Worm (Caenorhabditis elegans) whole organism, L2 larva: ENCODE measurements around the gene sri-60.

Experiments
- C34F6.9 ChIP-seq: fragments of 150-350 bp; optimal IDR thresholded peaks from 2 replicates; lab custom pipeline; 2014; ENCODE audit warnings: missing biosample characterization, missing genetic modification characterization
- F13H6.1 ChIP-seq: sonication (generic microtip); optimal IDR thresholded peaks from 2 replicates; lab custom pipeline; 2016; ENCODE audit warnings: missing genetic modification characterization, missing compliant biosample characterization
- Y55F3AM.14 ChIP-seq: fragments of 200-800 bp; sonication (Bioruptor generic); optimal IDR thresholded peaks from 2 replicates; lab custom pipeline; 2018; ENCODE audit warnings: mild to moderate bottlenecking, missing genetic modification characterization, missing compliant biosample characterization
- ZK546.5 ChIP-seq: sonication (generic microtip); optimal IDR thresholded peaks from 2 replicates; lab custom pipeline; 2017; ENCODE audit warnings: missing biosample characterization, missing genetic modification characterization
- alr-1 ChIP-seq: fragments of 150-350 bp; optimal IDR thresholded peaks from 2 replicates; lab custom pipeline; 2014; ENCODE audit warnings: missing biosample characterization, missing genetic modification characterization
- blmp-1 ChIP-seq: sonication (generic microtip); optimal IDR thresholded peaks from 2 replicates; lab custom pipeline; 2017; ENCODE audit warnings: missing genetic modification characterization, mild to moderate bottlenecking, missing compliant biosample characterization, antibody characterized with exemption, moderate library complexity; ENCODE audit not compliant: insufficient read depth
- ceh-16 ChIP-seq: fragments of 150-350 bp; optimal IDR thresholded peaks from 2 replicates; lab custom pipeline; 2014; ENCODE audit warnings: missing biosample characterization, missing genetic modification characterization
- ceh-82 ChIP-seq: fragments of 150-350 bp; optimal IDR thresholded peaks from 2 replicates; lab custom pipeline; 2014; ENCODE audit warnings: missing biosample characterization, missing genetic modification characterization
- crh-2 ChIP-seq: sonication (generic microtip); optimal IDR thresholded peaks from 2 replicates; lab custom pipeline; 2017; ENCODE audit warnings: missing biosample characterization, missing genetic modification characterization
- dmd-4 ChIP-seq: sonication (generic microtip); optimal IDR thresholded peaks from 2 replicates; lab custom pipeline; 2017; ENCODE audit warnings: missing biosample characterization, missing genetic modification characterization
- egl-27 ChIP-seq: sonication (generic microtip); optimal IDR thresholded peaks from 3 replicates; lab custom pipeline; 2017; ENCODE audit warnings: missing biosample characterization, missing genetic modification reagents, missing genetic modification characterization
- elt-1 ChIP-seq: fragments of 150-350 bp; optimal IDR thresholded peaks from 2 replicates; lab custom pipeline; 2014; ENCODE audit warnings: missing biosample characterization, missing genetic modification characterization
- elt-3 ChIP-seq: sonication (generic microtip); optimal IDR thresholded peaks from 2 replicates; lab custom pipeline; 2017; ENCODE audit warnings: missing biosample characterization, missing genetic modification characterization
- fos-1 ChIP-seq: fragments of 150-350 bp; optimal IDR thresholded peaks from 2 replicates; lab custom pipeline; 2014; ENCODE audit warnings: missing biosample characterization, missing genetic modification characterization
- gmeb-1 ChIP-seq: fragments of 150-350 bp; optimal IDR thresholded peaks from 2 replicates; lab custom pipeline; 2014; ENCODE audit warnings: missing biosample characterization, missing genetic modification characterization
- lin-11 ChIP-seq: fragments of 150-350 bp; sonication (generic microtip); optimal IDR thresholded peaks from 2 replicates; lab custom pipeline; 2014; ENCODE audit warnings: missing biosample characterization, missing genetic modification characterization, inconsistent platforms, mixed read lengths
- lin-13 ChIP-seq: fragments of 150-350 bp; optimal IDR thresholded peaks from 2 replicates; lab custom pipeline; 2014; ENCODE audit warnings: missing biosample characterization, missing genetic modification reagents, missing genetic modification characterization
- lsy-2 ChIP-seq, 2 experiments: fragments of 150-350 bp in 1 of 2; sonication (generic microtip) in 1 of 2; optimal IDR thresholded peaks; 2 replicates each; lab custom pipeline; 2014 to 2017; ENCODE audit warnings: missing biosample characterization in 2 of 2, missing genetic modification characterization in 2 of 2
- mbf-1 ChIP-seq: sonication (generic microtip); optimal IDR thresholded peaks from 2 replicates; lab custom pipeline; 2017; ENCODE audit warnings: missing biosample characterization, missing genetic modification characterization
- mdl-1 ChIP-seq, 2 experiments: fragments of 150-350 bp in 1 of 2; sonication (generic microtip) in 1 of 2; optimal IDR thresholded peaks; 2 replicates each; lab custom pipeline; 2017; ENCODE audit warnings: missing biosample characterization in 2 of 2, missing genetic modification characterization in 2 of 2
- nhr-11 ChIP-seq: fragments of 150-350 bp; optimal IDR thresholded peaks from 2 replicates; lab custom pipeline; 2014; ENCODE audit warnings: missing biosample characterization, missing genetic modification characterization
- nhr-12 ChIP-seq: fragments of 150-350 bp; optimal IDR thresholded peaks from 2 replicates; lab custom pipeline; 2014; ENCODE audit warnings: missing biosample characterization, missing genetic modification characterization
- nhr-129 ChIP-seq: fragments of 150-350 bp; optimal IDR thresholded peaks from 2 replicates; lab custom pipeline; 2014; ENCODE audit warnings: missing biosample characterization, missing genetic modification characterization
- nhr-21 ChIP-seq: fragments of 150-350 bp; optimal IDR thresholded peaks from 2 replicates; lab custom pipeline; 2014; ENCODE audit warnings: missing biosample characterization, missing genetic modification characterization
- nhr-6 ChIP-seq: fragments of 150-350 bp; optimal IDR thresholded peaks from 2 replicates; lab custom pipeline; 2014; ENCODE audit warnings: missing biosample characterization, missing genetic modification characterization
- nhr-77 ChIP-seq: fragments of 150-350 bp; optimal IDR thresholded peaks from 2 replicates; lab custom pipeline; 2014; ENCODE audit warnings: missing biosample characterization, missing genetic modification characterization
- skn-1 ChIP-seq: sonication (generic microtip); optimal IDR thresholded peaks from 2 replicates; lab custom pipeline; 2017; ENCODE audit warnings: missing biosample characterization, missing genetic modification characterization
- sma-9 ChIP-seq, 2 experiments: fragments of 150-350 bp in 1 of 2; sonication (generic microtip) in 1 of 2; optimal IDR thresholded peaks; 2 replicates each; lab custom pipeline; 2014 to 2016; ENCODE audit warnings: missing genetic modification characterization in 2 of 2, mild to moderate bottlenecking in 1 of 2, missing biosample characterization in 1 of 2, missing compliant biosample characterization in 1 of 2, missing genetic modification reagents in 1 of 2, moderate library complexity in 1 of 2
- unc-39 ChIP-seq: fragments of 150-350 bp; optimal IDR thresholded peaks from 2 replicates; lab custom pipeline; 2014; ENCODE audit warnings: missing biosample characterization, missing genetic modification characterization
- unc-62 ChIP-seq: fragments of 150-350 bp; optimal IDR thresholded peaks from 2 replicates; lab custom pipeline; 2014; ENCODE audit warnings: missing biosample characterization, missing genetic modification reagents, missing genetic modification characterization
- zag-1 ChIP-seq: fragments of 150-350 bp; optimal IDR thresholded peaks from 2 replicates; lab custom pipeline; 2014; ENCODE audit warnings: missing biosample characterization, missing genetic modification characterization
- ztf-1 ChIP-seq: fragments of 200-800 bp; sonication (Bioruptor generic); conservative IDR thresholded peaks from 2 replicates; pipeline ENCODE4 v1.3.6; 2022; ENCODE audit warnings: missing genetic modification characterization, missing compliant biosample characterization
- ztf-11 ChIP-seq: sonication (generic microtip); optimal IDR thresholded peaks from 2 replicates; lab custom pipeline; 2017; ENCODE audit warnings: missing biosample characterization, missing genetic modification characterization

The sri-60 gene

ce11 chrII:2686985-2687675 is 15.5 kb downstream of the sri-60 start, which contains the start of the genes sup-9 and nspf-1 (continued):
- no peak for TF ChIP-seq nhr-77 (tag; lab: Kevin White, UChicago)
- no peak for TF ChIP-seq unc-62 (GFP tag; lab: Kevin White, UChicago)

DNA sequence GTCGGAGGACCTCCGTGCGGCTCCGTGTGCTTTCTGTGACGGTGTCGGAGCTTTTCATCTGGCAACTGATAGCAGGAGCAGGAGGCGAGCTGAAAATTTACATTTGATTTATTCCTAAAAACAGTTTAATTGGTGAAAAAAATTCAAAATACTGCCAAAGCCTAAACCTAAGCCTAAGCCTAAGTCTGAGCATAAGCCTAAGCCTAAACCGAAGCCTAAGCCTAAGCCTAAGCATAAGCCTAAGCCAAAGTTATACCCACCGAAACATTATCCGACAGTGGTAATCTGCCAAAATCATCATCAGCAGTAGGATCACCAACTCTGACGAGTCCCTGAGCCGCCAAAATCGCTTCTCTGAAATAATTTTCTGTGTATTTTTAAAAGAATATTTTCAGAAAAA is 17.9 kb downstream of the sri-60 start:
- no peak for TF ChIP-seq mbf-1 (tag; lab: Kevin White, UChicago)
- TF ChIP-seq mdl-1 (tag; optimal IDR thresholded peaks at IDR 0.05; lab: Kevin White, UChicago), result no peak
- no peak for TF ChIP-seq crh-2
- TF ChIP-seq Y55F3AM.14 (GFP tag; lab: Kevin White, UChicago), result no peak
- no peak for TF ChIP-seq alr-1 (tag; lab: Kevin White, UChicago)
- TF ChIP-seq ztf-11, result no peak
- TF ChIP-seq nhr-11, result no peak
- no peak for TF ChIP-seq nhr-6 (tag; lab: Kevin White, UChicago)
- TF ChIP-seq blmp-1 (tag; lab: Kevin White, UChicago), result no peak
- TF ChIP-seq nhr-12 (tag; lab: Kevin White, UChicago), result no peak
- TF ChIP-seq nhr-21 (tag; lab: Kevin White, UChicago), result no peak
- TF ChIP-seq skn-1, result no peak
- TF ChIP-seq unc-39 (tag; lab: Kevin White, UChicago), result no peak
- no peak for TF ChIP-seq ceh-16 (tag; lab: Kevin White, UChicago)
- no peak for TF ChIP-seq ztf-1

DNA sequence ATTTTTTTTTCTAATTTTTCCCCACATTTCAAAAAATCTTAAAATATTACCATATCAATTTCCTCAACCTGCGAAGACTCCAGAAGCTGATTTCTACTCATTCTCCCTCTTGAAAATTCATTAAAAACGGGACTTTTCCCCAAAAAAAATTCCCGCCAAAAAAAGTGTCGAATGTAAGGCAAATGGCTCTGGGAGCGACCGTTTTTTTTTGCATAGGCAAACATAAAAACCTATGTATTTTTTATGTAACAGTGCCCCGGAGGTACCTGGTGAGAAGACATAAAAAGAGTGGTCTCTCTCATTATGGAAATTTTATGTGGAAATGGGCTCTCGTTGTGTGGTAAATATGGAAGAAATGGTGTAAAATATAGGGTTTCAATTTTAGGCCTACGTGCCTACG is 18.4 kb downstream of the sri-60 start, which contains the start of gene ceh-87:
TSS of gene ceh-87 (minus strand) at position 101 of the 400 bp plus-strand sequence.
- TF ChIP-seq lin-13 (GFP tag; lab: Kevin White, UChicago) (no peak), unc-39 (tag; lab: Kevin White, UChicago) (no peak), ztf-11 (no peak), fos-1 (tag; lab: Kevin White, UChicago) (no peak), nhr-21 (tag; lab: Kevin White, UChicago) (no peak), lsy-2 (tag; optimal IDR thresholded peaks at IDR 0.05; lab: Kevin White, UChicago) (no peak), mdl-1 (tag; optimal IDR thresholded peaks at IDR 0.05; lab: Kevin White, UChicago) (no peak), nhr-11 (no peak), unc-62 (GFP tag; lab: Kevin White, UChicago) (no peak), ceh-82 (tag; lab: Kevin White, UChicago) (no peak), blmp-1 (tag; lab: Kevin White, UChicago) (no peak), ceh-16 (tag; lab: Kevin White, UChicago) (no peak), elt-1 (tag; lab: Kevin White, UChicago) (no peak), dmd-4 (tag; lab: Kevin White, UChicago) (no peak), elt-3 (tag; lab: Kevin White, UChicago) (no peak), nhr-6 (tag; lab: Kevin White, UChicago) (no peak)

DNA sequence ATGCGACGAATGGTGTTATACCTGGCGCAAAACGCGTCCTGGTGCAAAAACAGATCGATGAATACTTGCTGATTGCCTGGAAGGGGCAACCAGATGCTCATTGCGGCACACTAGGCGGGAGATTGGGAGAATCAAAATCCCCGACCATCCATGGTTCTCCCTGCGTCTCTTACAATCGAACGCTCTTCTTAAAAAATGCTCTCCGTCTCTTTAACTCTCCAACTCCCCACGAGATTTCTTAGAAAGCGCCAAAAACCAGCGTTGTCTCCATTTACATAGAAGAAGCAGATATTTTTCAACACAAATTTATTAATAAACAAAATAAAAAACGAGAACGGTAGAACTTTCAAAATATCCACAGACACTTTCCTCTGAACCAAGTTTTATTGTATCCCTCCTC is 21.5 kb downstream of the sri-60 start, which contains the start of gene F34D6.1:
TSS of gene F34D6.1 (minus strand) at position 101 of the 400 bp plus-strand sequence.
- TF ChIP-seq ztf-1, result no peak
- no peak for TF ChIP-seq unc-39 (tag; lab: Kevin White, UChicago)
- TF ChIP-seq blmp-1 (tag; lab: Kevin White, UChicago), result no peak
- no peak for TF ChIP-seq skn-1
- TF ChIP-seq lin-11 (tag; lab: Kevin White, UChicago), result no peak
- no peak for TF ChIP-seq alr-1 (tag; lab: Kevin White, UChicago)
- TF ChIP-seq lin-13 (GFP tag; lab: Kevin White, UChicago), result no peak
- TF ChIP-seq mdl-1 (tag; optimal IDR thresholded peaks at IDR 0.05; lab: Kevin White, UChicago), result no peak
- TF ChIP-seq mbf-1 (tag; lab: Kevin White, UChicago), result no peak
- TF ChIP-seq nhr-77 (tag; lab: Kevin White, UChicago), result no peak
- no peak for TF ChIP-seq crh-2
- TF ChIP-seq nhr-6 (tag; lab: Kevin White, UChicago), result no peak
- no peak for TF ChIP-seq fos-1 (tag; lab: Kevin White, UChicago)

- TF ChIP-seq fos-1 (tag; lab: Kevin White, UChicago) (peak; percentile 88), egl-27 (no peak), zag-1 (tag; lab: Kevin White, UChicago) (no peak), gmeb-1 (tag; lab: Kevin White, UChicago) (peak; percentile 19), sma-9 (GFP tag; optimal IDR thresholded peaks at IDR 0.05; lab: Kevin White, UChicago) (peak; percentile 77), sma-9 (tag; optimal IDR thresholded peaks at IDR 0.05; lab: Kevin White, UChicago) (no peak), ZK546.5 (tag; lab: Kevin White, UChicago) (no peak), alr-1 (tag; lab: Kevin White, UChicago) (no peak), C34F6.9 (no peak), elt-3 (tag; lab: Kevin White, UChicago) (no peak), nhr-77 (tag; lab: Kevin White, UChicago) (no peak), F13H6.1 (tag; lab: Kevin White, UChicago) (peak; percentile 1), nhr-129 (tag; lab: Kevin White, UChicago) (no peak)
- TF ChIP-seq, all 48 proteins: peak for 4
These were observed 25.0 kb downstream of the sri-60 start, which contains the start of gene F22E5.17 for ce11 chrII:2677534-2678168. Gene F22E5.17, plus strand, starts transcription at chrII:2678041.
